Worm (Caenorhabditis elegans) whole organism, young adult: Measurements from ENCODE around the gene AH10.4.

ENCODE experiments used
- B0035.1 ChIP-seq: sonication (generic microtip); optimal IDR thresholded peaks from 2 replicates; lab custom pipeline; 2016; ENCODE audit warnings: missing genetic modification characterization, mild to moderate bottlenecking, missing compliant biosample characterization, missing genotype, missing genetic modification reagents
- F23B12.7 ChIP-seq: sonication (generic microtip); optimal IDR thresholded peaks from 2 replicates; lab custom pipeline; 2017; ENCODE audit warnings: missing genetic modification characterization, mild to moderate bottlenecking, missing compliant biosample characterization, antibody characterized with exemption, moderate library complexity; ENCODE audit not compliant: insufficient read depth
- F33H1.4 ChIP-seq: fragments of 200-800 bp; sonication (Bioruptor generic); IDR thresholded peaks from 2 replicates; pipeline ENCODE4 v1.3.6; 2022; ENCODE audit warnings: missing genetic modification reagents, missing genetic modification characterization, missing compliant biosample characterization
- F37B4.10 ChIP-seq: fragments of 200-800 bp; sonication (Bioruptor generic); IDR thresholded peaks from 2 replicates; pipeline ENCODE4 v1.3.6; 2022; ENCODE audit warnings: missing genetic modification characterization, missing compliant biosample characterization
- F52B5.7 ChIP-seq: sonication (generic microtip); optimal IDR thresholded peaks from 2 replicates; lab custom pipeline; 2016; ENCODE audit warnings: mild to moderate bottlenecking, missing genetic modification characterization, missing compliant biosample characterization
- K12H6.12 ChIP-seq: fragments of 200-800 bp; sonication (Bioruptor generic); optimal IDR thresholded peaks from 2 replicates; lab custom pipeline; 2018; ENCODE audit warnings: mild to moderate bottlenecking, missing genetic modification characterization, missing compliant biosample characterization
- Y53G8AR.9 ChIP-seq: fragments of 200-800 bp; sonication (Bioruptor generic); conservative IDR thresholded peaks from 2 replicates; pipeline ENCODE4 v1.3.6; 2022; ENCODE audit warnings: missing genetic modification reagents, missing genetic modification characterization, missing compliant biosample characterization
- atf-7 ChIP-seq: sonication (generic microtip); optimal IDR thresholded peaks from 2 replicates; lab custom pipeline; 2017; ENCODE audit warnings: mild to moderate bottlenecking, missing genetic modification characterization, missing compliant biosample characterization
- athp-1 ChIP-seq: sonication (generic microtip); optimal IDR thresholded peaks from 2 replicates; lab custom pipeline; 2017; ENCODE audit warnings: mild to moderate bottlenecking, missing genetic modification characterization, missing compliant biosample characterization
- attf-5 ChIP-seq: fragments of 200-800 bp; sonication (Bioruptor generic); optimal IDR thresholded peaks from 2 replicates; lab custom pipeline; 2018; ENCODE audit warnings: mild to moderate bottlenecking, missing genetic modification characterization, missing compliant biosample characterization
- bed-2 ChIP-seq: fragments of 200-800 bp; sonication (Bioruptor generic); IDR thresholded peaks from 2 replicates; pipeline ENCODE4 v1.3.6; 2022; ENCODE audit warnings: missing genetic modification reagents, missing genetic modification characterization, missing compliant biosample characterization
- cebp-1 ChIP-seq, 2 experiments: fragments of 200-800 bp in 1 of 2; sonication (Bioruptor generic) in 1 of 2; sonication (generic microtip) in 1 of 2; IDR thresholded peaks in 1 of 2; optimal IDR thresholded peaks in 1 of 2; 2 replicates each; pipeline versions ENCODE4 v1.3.6 to Lab custom; 2017 to 2022; ENCODE audit warnings: missing compliant biosample characterization in 2 of 2, missing genetic modification characterization in 2 of 2, mild to moderate bottlenecking in 1 of 2, missing genetic modification reagents in 1 of 2, moderate library complexity in 1 of 2
- ceh-27 ChIP-seq: fragments of 200-800 bp; sonication (Bioruptor generic); optimal IDR thresholded peaks from 2 replicates; lab custom pipeline; 2018; ENCODE audit warnings: mild to moderate bottlenecking, missing genetic modification characterization, moderate library complexity, missing compliant biosample characterization
- dox-1 ChIP-seq: fragments of 200-800 bp; sonication (Bioruptor generic); IDR thresholded peaks from 2 replicates; pipeline ENCODE4 v1.3.6; 2022; ENCODE audit warnings: missing genetic modification reagents, missing genetic modification characterization, missing compliant biosample characterization
- dpl-1 ChIP-seq: fragments of 150-350 bp; optimal IDR thresholded peaks from 2 replicates; lab custom pipeline; 2014; ENCODE audit warnings: missing biosample characterization, missing genetic modification reagents, missing genetic modification characterization
- egl-44 ChIP-seq: fragments of 200-800 bp; sonication (Bioruptor generic); IDR thresholded peaks from 2 replicates; pipeline ENCODE4 v1.3.6; 2022; ENCODE audit warnings: missing genetic modification reagents, missing genetic modification characterization, missing compliant biosample characterization
- gei-17 ChIP-seq: fragments of 200-800 bp; sonication (Bioruptor generic); optimal IDR thresholded peaks from 2 replicates; lab custom pipeline; 2018; ENCODE audit warnings: mild to moderate bottlenecking, missing genetic modification characterization, missing compliant biosample characterization
- hmg-1.2 ChIP-seq: fragments of 200-800 bp; sonication (Bioruptor generic); IDR thresholded peaks from 2 replicates; pipeline ENCODE4 v1.3.6; 2022; ENCODE audit warnings: missing genetic modification reagents, missing genetic modification characterization, missing compliant biosample characterization
- lag-1 ChIP-seq: fragments of 200-800 bp; sonication (Bioruptor generic); IDR thresholded peaks from 2 replicates; pipeline ENCODE4 v1.3.6; 2022; ENCODE audit warnings: missing genetic modification reagents, missing genetic modification characterization, missing compliant biosample characterization
- lin-35 ChIP-seq, 3 experiments: fragments of 150-350 bp in 2 of 3; sonication (generic microtip) in 1 of 3; optimal IDR thresholded peaks; 2 replicates each; lab custom pipeline; 2014 to 2018; ENCODE audit warnings: missing biosample characterization in 3 of 3, missing genetic modification characterization in 3 of 3, missing genetic modification reagents in 3 of 3
- lin-54 ChIP-seq: fragments of 200-800 bp; sonication (Bioruptor generic); optimal IDR thresholded peaks from 2 replicates; lab custom pipeline; 2018; ENCODE audit warnings: mild to moderate bottlenecking, missing genetic modification characterization, missing compliant biosample characterization
- lsl-1 ChIP-seq: fragments of 200-800 bp; sonication (Bioruptor generic); optimal IDR thresholded peaks from 2 replicates; lab custom pipeline; 2018; ENCODE audit warnings: mild to moderate bottlenecking, missing genetic modification characterization, moderate library complexity, missing compliant biosample characterization
- lsy-27 ChIP-seq: sonication (generic microtip); optimal IDR thresholded peaks from 2 replicates; lab custom pipeline; 2017; ENCODE audit warnings: missing genetic modification characterization, mild to moderate bottlenecking, missing compliant biosample characterization, antibody characterized with exemption, missing genotype, borderline replicate concordance; ENCODE audit not compliant: insufficient read depth
- madf-6 ChIP-seq: fragments of 200-800 bp; sonication (Bioruptor generic); IDR thresholded peaks from 2 replicates; pipeline ENCODE4 v1.3.6; 2022; ENCODE audit warnings: missing genetic modification reagents, missing genetic modification characterization, missing compliant biosample characterization
- nfya-1 ChIP-seq: sonication (generic microtip); optimal IDR thresholded peaks from 2 replicates; lab custom pipeline; 2017; ENCODE audit warnings: antibody characterized with exemption, missing compliant biosample characterization, missing genetic modification characterization, borderline replicate concordance; ENCODE audit not compliant: insufficient read depth
- nfya-2 ChIP-seq: fragments of 200-800 bp; sonication (Bioruptor generic); IDR thresholded peaks from 2 replicates; pipeline ENCODE4 v1.3.6; 2022; ENCODE audit warnings: missing genetic modification reagents, missing genetic modification characterization, missing compliant biosample characterization
- nhr-80 ChIP-seq: sonication (generic microtip); optimal IDR thresholded peaks from 2 replicates; lab custom pipeline; 2016; ENCODE audit warnings: missing genetic modification characterization, missing compliant biosample characterization
- rec-8 ChIP-seq, 2 experiments: sonication (generic microtip); optimal IDR thresholded peaks; 2 replicates each; lab custom pipeline; 2016; ENCODE audit warnings: mild to moderate bottlenecking in 2 of 2, missing genetic modification characterization in 2 of 2, missing genetic modification reagents in 2 of 2, missing genotype in 2 of 2, missing biosample characterization in 1 of 2, missing compliant biosample characterization in 1 of 2, moderate library complexity in 1 of 2
- sea-2 ChIP-seq: fragments of 200-800 bp; sonication (Bioruptor generic); IDR thresholded peaks from 2 replicates; pipeline ENCODE4 v1.3.6; 2022; ENCODE audit warnings: missing genetic modification characterization, missing compliant biosample characterization
- snpc-4 ChIP-seq, 5 experiments: fragments of 150-350 bp in 1 of 5; sonication (generic microtip) in 4 of 5; optimal IDR thresholded peaks; 2 replicates each; lab custom pipeline; 2014 to 2018; ENCODE audit warnings: missing genetic modification characterization in 5 of 5, missing biosample characterization in 3 of 5, antibody characterized with exemption in 2 of 5, mild to moderate bottlenecking in 2 of 5, missing compliant biosample characterization in 2 of 5, missing genotype in 2 of 5, moderate library complexity in 2 of 5, missing genetic modification reagents in 1 of 5
- sptf-2 ChIP-seq: fragments of 200-800 bp; sonication (Bioruptor generic); optimal IDR thresholded peaks from 2 replicates; lab custom pipeline; 2018; ENCODE audit warnings: mild to moderate bottlenecking, missing genetic modification characterization, missing compliant biosample characterization
- tbp1 ChIP-seq: fragments of 200-800 bp; sonication (Bioruptor generic); optimal IDR thresholded peaks from 2 replicates; lab custom pipeline; 2018; ENCODE audit warnings: mild to moderate bottlenecking, missing genetic modification characterization, missing compliant biosample characterization
- tbx-9 ChIP-seq: sonication (generic microtip); optimal IDR thresholded peaks from 2 replicates; lab custom pipeline; 2016; ENCODE audit warnings: borderline replicate concordance, missing genetic modification characterization, inconsistent platforms, missing compliant biosample characterization
- unc-130 ChIP-seq: sonication (generic microtip); optimal IDR thresholded peaks from 2 replicates; lab custom pipeline; 2016; ENCODE audit warnings: missing genetic modification reagents, missing genetic modification characterization, missing compliant biosample characterization
- unc-62 ChIP-seq: fragments of 150-350 bp; optimal IDR thresholded peaks from 2 replicates; lab custom pipeline; 2014; ENCODE audit warnings: missing biosample characterization, missing genetic modification reagents, missing genetic modification characterization
- xnd-1 ChIP-seq: sonication (generic microtip); optimal IDR thresholded peaks from 2 replicates; lab custom pipeline; 2016; ENCODE audit warnings: missing genotype, missing genetic modification reagents, missing genetic modification characterization, missing compliant biosample characterization

Gene AH10.4

ce11 chrV:14136152-14136551 lies 1.5 kb downstream of the AH10.4 start (continued):
- TF ChIP-seq snpc-4 (GFP tag; optimal IDR thresholded peaks at IDR 0.05; lab: Kevin White, UChicago) (no peak), snpc-4 (tag; optimal IDR thresholded peaks at IDR 0.05; lab: Kevin White, UChicago) (peak in 1 of 4 experiments; percentile 8), lin-35 (GFP tag; optimal IDR thresholded peaks at IDR 0.05; lab: Kevin White, UChicago) (no peak), egl-44 (no peak), attf-5 (GFP tag; lab: Kevin White, UChicago) (peak; percentile 22), unc-130 (no peak), xnd-1 (tag; lab: Kevin White, UChicago) (no peak), gei-17 (GFP tag; lab: Kevin White, UChicago) (no peak), lag-1 (GFP tag; lab: Robert Waterston, UW) (no peak), K12H6.12 (peak; percentile 22), dox-1 (peak; percentile 30; the same call in 1 of the 2 replicates), atf-7 (peak; percentile 3), madf-6 (no peak), tbp1 (GFP tag; lab: Kevin White, UChicago) (peak; percentile 1), ceh-27 (GFP tag; lab: Kevin White, UChicago) (peak; percentile 71), Y53G8AR.9 (GFP tag; lab: Robert Waterston, UW) (no peak), cebp-1 (GFP tag; IDR thresholded peaks at IDR 0.05; lab: Robert Waterston, UW) (no peak), cebp-1 (tag; optimal IDR thresholded peaks at IDR 0.05; lab: Kevin White, UChicago) (peak; percentile 62)

DNA sequence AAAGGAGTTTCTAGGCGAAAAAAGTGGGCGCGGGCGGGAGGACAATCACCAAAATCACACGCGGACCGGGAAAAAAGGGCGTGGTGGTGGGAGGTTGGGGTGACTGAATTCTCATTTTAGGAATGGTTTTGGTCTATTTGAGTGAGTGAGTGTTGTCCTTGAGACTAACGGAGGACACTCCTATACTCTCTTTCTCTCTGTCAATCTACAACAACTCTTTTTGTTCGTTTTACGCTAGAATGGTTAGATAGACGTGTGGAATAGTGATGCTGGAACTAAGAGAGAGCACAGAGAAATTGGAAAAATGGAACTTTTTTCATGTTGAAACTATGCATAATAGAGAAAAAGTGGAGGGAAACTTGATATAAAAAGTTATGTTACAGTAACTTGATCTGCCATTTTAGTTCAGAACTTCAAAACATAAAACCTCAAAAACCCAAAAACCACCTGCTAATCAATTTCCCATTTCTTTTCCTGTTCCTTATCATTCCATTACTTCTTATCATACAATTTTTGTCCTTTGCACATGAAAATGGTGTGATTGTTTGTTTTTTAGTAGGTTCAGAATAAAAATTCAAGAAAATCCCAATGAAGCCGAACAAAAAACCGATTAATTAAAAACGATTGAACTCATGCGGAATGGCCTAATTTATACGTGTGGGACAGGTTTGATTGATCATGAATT lies 2.8 kb downstream of the AH10.4 start:
- TF ChIP-seq tbx-9 (no peak), nhr-80 (tag; lab: Kevin White, UChicago) (peak; percentile 39), bed-2 (GFP tag; lab: Robert Waterston, UW) (no peak)
- TF ChIP-seq, all 124 proteins: peak for 1

DNA sequence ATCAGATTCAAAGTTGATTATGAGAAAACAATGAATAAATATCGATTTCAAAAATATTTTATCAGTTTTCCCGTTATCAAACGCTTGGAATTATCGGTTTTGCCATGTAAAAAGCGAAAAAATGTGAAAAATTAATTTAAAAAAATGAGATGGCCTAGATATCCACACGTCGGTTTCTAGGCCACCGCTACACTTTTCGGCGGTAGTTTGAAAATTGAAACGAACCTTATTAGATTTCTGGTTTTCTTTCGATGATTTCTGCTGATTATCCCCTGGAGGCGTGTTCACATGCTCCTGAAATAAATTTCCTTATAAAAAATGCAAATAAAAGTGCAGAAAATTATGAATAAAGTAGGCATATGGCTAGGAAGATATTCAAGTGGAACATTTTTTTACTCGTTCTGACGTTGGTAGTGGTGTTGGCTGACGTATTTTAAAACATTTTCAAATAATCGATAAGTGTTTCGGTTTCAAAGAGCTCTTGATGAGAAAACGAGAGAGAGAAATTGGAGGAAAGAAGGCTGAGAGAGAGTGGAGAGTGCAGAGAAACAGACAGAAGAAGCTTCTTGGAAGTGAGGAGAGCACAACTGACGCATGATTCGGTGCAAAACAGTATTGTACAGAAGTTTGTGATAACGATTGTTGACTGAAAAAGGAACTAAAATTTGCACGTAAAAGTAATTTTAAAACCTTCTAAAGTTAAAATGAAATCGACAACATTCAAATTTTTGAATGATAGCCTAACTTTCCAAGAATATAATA lies 4.5 kb downstream of the AH10.4 start:
- TF ChIP-seq hmg-1.2 (GFP tag; lab: Robert Waterston, UW): 0 out of 2 replicates have a peak, but pooled peaks have one; percentile 17
- no peak for TF ChIP-seq nfya-1 (tag; lab: Kevin White, UChicago)
- TF ChIP-seq lsl-1: peak; percentile 17
- TF ChIP-seq unc-62 (GFP tag; lab: Kevin White, UChicago): no peak
- TF ChIP-seq F37B4.10: no peak
- TF ChIP-seq sea-2 (GFP tag; lab: Robert Waterston, UW): no peak
- no peak for TF ChIP-seq F33H1.4 (GFP tag; lab: Robert Waterston, UW)
- peak; percentile 4 for TF ChIP-seq dpl-1 (GFP tag; lab: Kevin White, UChicago)
- peak; percentile 65 for TF ChIP-seq lin-54 (GFP tag; lab: Kevin White, UChicago)

DNA sequence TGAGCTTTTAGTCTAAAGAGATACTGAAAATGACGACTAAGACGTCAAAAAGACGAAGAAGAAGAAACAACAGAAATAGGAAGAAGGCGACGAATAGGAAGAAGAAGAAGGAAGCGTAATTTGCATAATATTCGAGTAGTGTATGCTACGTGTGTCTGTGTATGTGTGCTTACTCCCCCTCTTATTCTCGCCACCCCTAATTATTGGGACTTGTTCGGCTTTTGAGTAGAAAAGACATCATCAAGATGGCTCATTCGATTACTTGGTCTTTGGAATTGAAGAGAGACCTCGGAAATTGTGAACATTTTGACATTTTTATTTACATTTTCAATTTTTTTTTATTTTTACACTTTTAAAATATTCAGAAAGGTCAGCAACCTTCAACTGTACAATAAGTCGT lies 7.4 kb downstream of the AH10.4 start:
- TF ChIP-seq F52B5.7 (no peak), athp-1 (tag; lab: Kevin White, UChicago) (no peak), Y53G8AR.9 (GFP tag; lab: Robert Waterston, UW) (no peak), rec-8 (tag; optimal IDR thresholded peaks at IDR 0.05; lab: Kevin White, UChicago) (no peak), F23B12.7 (tag; lab: Kevin White, UChicago) (no peak), sptf-2 (GFP tag; lab: Kevin White, UChicago) (no peak), unc-62 (GFP tag; lab: Kevin White, UChicago) (no peak), nfya-2 (GFP tag; lab: Robert Waterston, UW) (no peak), lsy-27 (no peak), B0035.1 (tag; lab: Kevin White, UChicago) (no peak), gei-17 (GFP tag; lab: Kevin White, UChicago) (no peak), F33H1.4 (GFP tag; lab: Robert Waterston, UW) (no peak)
